Fruit fly (Drosophila melanogaster): ENCODE results near the gene Taf10b.

Gene Taf10b

DNA sequence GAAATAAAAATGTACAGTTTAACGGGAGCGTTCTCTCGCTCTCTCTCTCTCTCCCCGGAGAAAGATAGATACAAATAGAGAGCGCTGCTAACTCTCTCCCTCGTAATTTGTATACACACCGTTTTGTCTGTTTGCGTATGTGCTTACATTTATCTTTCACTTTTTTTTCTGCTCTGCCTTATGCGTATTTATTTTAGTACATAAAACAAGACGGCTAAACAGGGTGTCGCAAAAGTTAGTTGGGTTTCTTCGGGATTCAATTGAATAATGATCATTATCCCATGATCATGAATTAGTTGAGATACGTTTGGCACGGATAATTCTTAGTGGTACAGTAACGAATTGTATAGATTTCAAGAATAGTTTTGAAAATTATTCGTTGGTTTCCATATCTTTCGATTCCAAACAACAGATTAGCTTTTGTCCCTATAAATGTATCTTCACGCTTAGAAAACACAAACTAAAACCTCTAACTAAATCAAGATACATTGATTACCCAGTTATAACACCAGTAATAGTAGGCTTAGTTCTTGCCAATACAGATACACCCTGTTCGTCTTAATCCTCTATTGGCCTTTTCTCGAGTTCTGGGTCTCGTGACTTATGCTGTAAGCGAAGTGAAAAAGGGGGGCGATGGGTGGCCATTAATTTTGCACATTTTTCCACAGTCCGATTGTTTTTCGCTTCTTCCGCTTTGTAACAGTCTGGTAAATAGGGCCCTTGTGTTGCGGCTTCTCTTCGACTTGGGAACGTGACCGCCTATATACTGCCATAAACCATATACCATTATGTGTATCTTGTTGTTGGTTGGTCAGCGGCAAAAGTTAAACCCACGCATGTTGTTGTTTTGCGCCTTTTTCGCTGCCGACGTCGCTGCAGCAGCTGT, 13.0 kb downstream of the Taf10b start (continued):
- TF ChIP-seq CG31224 (GFP tag; IDR thresholded peaks at IDR 0.05), result no peak
- TF ChIP-seq gfzf (GFP tag; optimal IDR thresholded peaks at IDR 0.05), result no peak
- no peak for TF ChIP-seq klu (GFP tag; IDR thresholded peaks at IDR 0.05)
- peak; percentile 73 for TF ChIP-seq Mes4 (GFP tag; optimal IDR thresholded peaks at IDR 0.05)
- peak; percentile 84 for TF ChIP-seq CG3407 (GFP tag; optimal IDR thresholded peaks at IDR 0.05)
- TF ChIP-seq salm (tag; optimal IDR thresholded peaks at IDR 0.05), result peak; percentile 60
- no peak for TF ChIP-seq CG8765 (GFP tag; IDR thresholded peaks at IDR 0.05)
- no peak for TF ChIP-seq zfh1 (GFP tag; IDR thresholded peaks at IDR 0.05)
- no peak for TF ChIP-seq CG1832 (GFP tag; optimal IDR thresholded peaks at IDR 0.05)
- peak; percentile 85 for TF ChIP-seq CG1529 (GFP tag; optimal IDR thresholded peaks at IDR 0.05)
- TF ChIP-seq CG17359 (tag; optimal IDR thresholded peaks at IDR 0.05), result peak; percentile 88
- TF ChIP-seq CG15514 (GFP tag; optimal IDR thresholded peaks at IDR 0.05), result peak; percentile 75
- TF ChIP-seq tx (GFP tag; optimal IDR thresholded peaks at IDR 0.05), result peak; percentile 74
- no peak for TF ChIP-seq Sin3A (optimal IDR thresholded peaks at IDR 0.05)
- TF ChIP-seq gce (GFP tag; IDR thresholded peaks at IDR 0.05), result no peak
- TF ChIP-seq Dip3 (GFP tag; optimal IDR thresholded peaks at IDR 0.05), result peak; percentile 77
- no peak for TF ChIP-seq CG17802 (tag; optimal IDR thresholded peaks at IDR 0.05)
- TF ChIP-seq Max (GFP tag; optimal IDR thresholded peaks at IDR 0.05), result peak; percentile 49
- peak; percentile 49 for TF ChIP-seq Lhr (GFP tag; optimal IDR thresholded peaks at IDR 0.05)
- peak; percentile 37 for TF ChIP-seq CG30431 (GFP tag; optimal IDR thresholded peaks at IDR 0.05)
- no peak for TF ChIP-seq dimm (GFP tag; IDR thresholded peaks at IDR 0.05)
- no peak for TF ChIP-seq CG3838 (GFP tag; optimal IDR thresholded peaks at IDR 0.05)
- no peak for TF ChIP-seq fru (optimal IDR thresholded peaks at IDR 0.05)
- peak; percentile 49 for TF ChIP-seq Usf (GFP tag; optimal IDR thresholded peaks at IDR 0.05)
- TF ChIP-seq E2f2 (GFP tag; IDR thresholded peaks at IDR 0.05), result no peak
- TF ChIP-seq CG13775 (GFP tag; optimal IDR thresholded peaks at IDR 0.05), result peak; percentile 77
- peak; percentile 46 for TF ChIP-seq ewg (GFP tag; optimal IDR thresholded peaks at IDR 0.05)
- TF ChIP-seq nau (GFP tag; optimal IDR thresholded peaks at IDR 0.05), result peak; percentile 87
- peak; percentile 10 for TF ChIP-seq Chrac-16 (GFP tag; optimal IDR thresholded peaks at IDR 0.05)
- peak; percentile 57 for TF ChIP-seq CG10274 (GFP tag; optimal IDR thresholded peaks at IDR 0.05)
- TF ChIP-seq CG2202 (tag; optimal IDR thresholded peaks at IDR 0.05), result peak; percentile 72
- no peak for TF ChIP-seq MESR4 (GFP tag; optimal IDR thresholded peaks at IDR 0.05)
- TF ChIP-seq Tbp (GFP tag; optimal IDR thresholded peaks at IDR 0.05), result no peak
- no peak for TF ChIP-seq sob (GFP tag; IDR thresholded peaks at IDR 0.05)
- TF ChIP-seq dmrt99B (tag; optimal IDR thresholded peaks at IDR 0.05), result peak; percentile 86
- TF ChIP-seq CG11456 (GFP tag; IDR thresholded peaks at IDR 0.05), result no peak
- peak; percentile 34 for TF ChIP-seq CG7745 (tag; optimal IDR thresholded peaks at IDR 0.05)
- peak; percentile 70 for TF ChIP-seq slp2 (GFP tag; optimal IDR thresholded peaks at IDR 0.05)
- TF ChIP-seq D19A (tag; optimal IDR thresholded peaks at IDR 0.05), result peak; percentile 70
- no peak for TF ChIP-seq Dp (GFP tag; optimal IDR thresholded peaks at IDR 0.05)
- peak; percentile 60 for TF ChIP-seq kay (GFP tag; optimal IDR thresholded peaks at IDR 0.05)
- peak; percentile 80 for TF ChIP-seq CG15269 (tag; optimal IDR thresholded peaks at IDR 0.05)
- TF ChIP-seq CG18764 (GFP tag; optimal IDR thresholded peaks at IDR 0.05), result peak; percentile 69
- TF ChIP-seq shn (GFP tag; optimal IDR thresholded peaks at IDR 0.05), result peak; percentile 72
- TF ChIP-seq CG5180 (GFP tag; optimal IDR thresholded peaks at IDR 0.05), result peak; percentile 81
- TF ChIP-seq CG10431 (GFP tag; optimal IDR thresholded peaks at IDR 0.05), result peak; percentile 89
- peak; percentile 53 for TF ChIP-seq Myb (GFP tag; optimal IDR thresholded peaks at IDR 0.05)
- peak; percentile 1 for TF ChIP-seq gcm2 (GFP tag; optimal IDR thresholded peaks at IDR 0.05)
- TF ChIP-seq gem (tag; optimal IDR thresholded peaks at IDR 0.05), result peak; percentile 88
- no peak for TF ChIP-seq CG17361 (GFP tag; IDR thresholded peaks at IDR 0.05)

Data from whole organism, embryonic.